Fruit fly (Drosophila melanogaster) Kc167 (cell line): ENCODE results near the gene Wwox.

ENCODE experiments used
- Myc ChIP-seq: fragments of >200 bp; optimal IDR thresholded peaks from 2 replicates; lab custom pipeline; 2017; ENCODE audit warnings: missing external identifiers
- Sin3A ChIP-seq: fragments of >200 bp; optimal IDR thresholded peaks from 2 replicates; lab custom pipeline; 2018; ENCODE audit warnings: missing external identifiers
- h ChIP-seq: fragments of >200 bp; optimal IDR thresholded peaks from 3 replicates; lab custom pipeline; 2018; ENCODE audit warnings: missing external identifiers
- insv ChIP-seq: fragments of >200 bp; optimal IDR thresholded peaks from 3 replicates; lab custom pipeline; 2018; ENCODE audit warnings: missing external identifiers
- psq ChIP-seq: fragments of >200 bp; optimal IDR thresholded peaks from 2 replicates; lab custom pipeline; 2017; ENCODE audit warnings: missing external identifiers
- ttk ChIP-seq: sonication (Bioruptor generic); optimal IDR thresholded peaks from 2 replicates; lab custom pipeline; 2017; ENCODE audit warnings: missing external identifiers

Gene Wwox

DNA sequence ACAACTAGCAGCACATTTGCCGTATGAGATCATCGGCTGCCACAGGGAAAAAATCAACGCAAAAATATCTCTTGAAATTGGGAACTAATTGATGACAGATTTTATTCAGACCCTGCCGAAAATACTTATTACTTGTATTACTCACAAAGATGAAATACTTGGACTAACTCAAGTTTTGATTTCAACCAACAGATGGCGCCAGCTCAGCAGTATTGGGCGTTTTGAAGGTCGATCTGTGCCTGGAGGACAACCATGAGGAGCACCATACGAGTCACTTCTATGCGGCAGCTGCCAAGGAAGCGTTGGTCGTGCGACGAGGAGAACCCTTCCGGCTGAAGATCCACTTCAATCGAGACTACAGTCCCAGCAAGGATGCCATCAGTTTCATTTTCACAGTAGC lies 20.2 kb upstream of the Wwox start:
- TF ChIP-seq Sin3A (lab: Kevin White, UChicago) (no peak), insv (lab: Kevin White, UChicago) (no peak), h (lab: Kevin White, UChicago) (no peak)

DNA sequence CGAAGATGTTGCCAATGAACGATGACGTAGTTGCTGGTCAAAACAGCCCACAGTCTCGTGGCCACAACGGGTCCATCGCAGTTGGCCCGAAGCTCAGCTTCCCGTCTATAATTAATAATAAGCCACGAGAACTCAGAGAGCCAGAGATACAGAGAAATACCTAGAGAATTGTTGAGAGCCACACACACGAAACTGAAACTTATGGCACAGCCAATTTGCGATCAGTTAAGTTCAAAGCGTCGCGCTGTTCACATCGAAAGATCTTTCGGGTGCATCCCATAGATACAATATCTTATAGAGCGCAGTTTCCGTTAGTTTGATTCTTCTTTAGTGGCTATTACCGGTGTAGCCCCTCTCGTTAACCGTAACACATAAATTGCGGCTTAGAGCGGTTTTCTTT lies 8.5 kb upstream of the Wwox start:
- TF ChIP-seq h (lab: Kevin White, UChicago) (no peak), insv (lab: Kevin White, UChicago) (no peak), ttk (lab: Kevin White, UChicago) (no peak), psq (no peak), Sin3A (lab: Kevin White, UChicago) (no peak), Myc (no peak)

DNA sequence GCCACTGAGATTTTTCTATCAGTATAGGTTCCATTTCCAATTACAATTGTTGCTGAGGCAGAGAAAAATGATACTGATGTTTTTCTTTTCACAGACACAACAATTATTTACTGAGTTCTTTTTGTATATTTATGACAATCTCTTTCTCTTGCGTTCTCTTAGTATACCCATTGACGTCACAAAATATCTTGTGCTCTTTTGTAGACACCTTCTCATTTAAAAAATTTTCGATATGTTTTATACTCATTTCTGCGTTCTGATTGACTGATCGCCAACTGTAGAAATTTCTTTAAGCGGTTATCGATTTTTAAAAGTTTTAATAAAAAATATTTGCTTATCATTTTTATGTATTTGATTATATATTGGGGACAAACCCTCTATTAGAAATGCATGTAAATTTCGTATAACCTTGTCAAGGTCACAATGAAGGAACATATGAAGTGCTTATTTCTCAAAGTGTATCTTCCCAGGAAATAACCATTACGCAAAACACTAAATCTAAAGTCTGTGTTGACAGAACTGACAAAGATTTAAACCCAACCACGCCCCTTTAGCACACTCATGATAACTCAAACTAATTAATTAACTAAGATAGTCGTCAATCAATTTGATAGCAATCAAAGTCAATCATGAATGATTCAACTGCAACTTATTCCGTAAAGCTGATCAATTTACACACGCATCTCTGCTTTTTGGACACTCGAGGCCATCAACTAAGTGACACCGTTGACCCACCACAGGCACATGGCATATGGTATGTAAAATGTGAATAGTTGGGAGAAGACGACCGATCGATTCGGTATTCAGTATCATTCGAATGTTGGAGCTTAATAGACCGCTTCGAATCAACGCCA lies 6.7 kb upstream of the Wwox start, which contains the start of the genes Glyat and Tg:
TSS of gene Glyat (minus strand) at position 51 of the 854 bp plus-strand sequence.
TSS of gene Tg (plus strand) at position 804 of the 854 bp plus-strand sequence.
- TF ChIP-seq psq (no peak), h (lab: Kevin White, UChicago) (no peak), Sin3A (lab: Kevin White, UChicago) (no peak), ttk (lab: Kevin White, UChicago) (no peak), insv (lab: Kevin White, UChicago) (no peak), Myc (no peak)

DNA sequence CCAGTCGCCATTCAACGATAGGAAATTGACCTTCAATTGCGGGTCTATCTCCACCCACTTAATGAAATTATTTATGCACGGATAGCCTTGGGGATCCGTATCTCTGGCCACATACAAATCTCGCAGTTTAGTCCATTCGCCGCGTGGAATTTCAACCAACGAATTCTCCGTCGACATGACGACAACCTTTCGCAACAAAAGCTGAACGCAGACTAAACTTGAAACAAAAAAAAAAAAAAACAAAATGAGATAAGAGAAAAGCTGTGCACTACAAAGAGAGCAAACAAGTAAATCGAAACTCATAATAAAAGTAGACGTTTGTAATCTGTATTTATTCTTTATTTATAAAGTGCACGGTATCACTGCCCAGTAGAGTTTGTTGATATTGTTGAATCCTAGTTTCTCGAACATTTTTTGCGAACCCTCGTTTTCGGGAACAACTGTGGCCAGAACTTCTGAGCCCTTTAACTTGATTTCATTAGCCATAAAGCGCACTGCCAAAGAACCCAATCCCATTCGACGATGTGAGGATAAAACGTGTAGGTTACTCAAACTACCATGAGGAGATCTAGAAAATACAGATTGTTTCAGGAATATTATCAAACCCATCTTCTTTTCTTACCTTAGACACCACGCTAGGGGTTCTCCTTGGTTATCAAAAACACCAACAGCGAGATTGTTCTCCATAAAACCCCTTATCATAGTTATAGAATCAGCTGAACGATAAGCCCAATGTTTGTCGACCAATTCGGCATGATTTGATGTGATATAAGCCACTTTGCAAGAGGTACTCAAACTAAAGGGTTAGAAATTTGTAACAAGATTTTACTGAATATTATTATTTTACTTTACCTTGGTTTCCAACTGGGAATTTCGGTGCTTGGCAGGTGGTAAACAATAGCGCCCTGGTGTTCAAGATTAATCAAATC lies 5.5 kb upstream of the Wwox start, which contains the start of gene CG12560:
TSS of gene CG12560 (minus strand) at position 195 of the 929 bp plus-strand sequence.
- no peak for TF ChIP-seq psq
- TF ChIP-seq insv (lab: Kevin White, UChicago) = no peak
- TF ChIP-seq Sin3A (lab: Kevin White, UChicago) = no peak
- TF ChIP-seq Myc = no peak
- no peak for TF ChIP-seq ttk (lab: Kevin White, UChicago)
- no peak for TF ChIP-seq h (lab: Kevin White, UChicago)

DNA sequence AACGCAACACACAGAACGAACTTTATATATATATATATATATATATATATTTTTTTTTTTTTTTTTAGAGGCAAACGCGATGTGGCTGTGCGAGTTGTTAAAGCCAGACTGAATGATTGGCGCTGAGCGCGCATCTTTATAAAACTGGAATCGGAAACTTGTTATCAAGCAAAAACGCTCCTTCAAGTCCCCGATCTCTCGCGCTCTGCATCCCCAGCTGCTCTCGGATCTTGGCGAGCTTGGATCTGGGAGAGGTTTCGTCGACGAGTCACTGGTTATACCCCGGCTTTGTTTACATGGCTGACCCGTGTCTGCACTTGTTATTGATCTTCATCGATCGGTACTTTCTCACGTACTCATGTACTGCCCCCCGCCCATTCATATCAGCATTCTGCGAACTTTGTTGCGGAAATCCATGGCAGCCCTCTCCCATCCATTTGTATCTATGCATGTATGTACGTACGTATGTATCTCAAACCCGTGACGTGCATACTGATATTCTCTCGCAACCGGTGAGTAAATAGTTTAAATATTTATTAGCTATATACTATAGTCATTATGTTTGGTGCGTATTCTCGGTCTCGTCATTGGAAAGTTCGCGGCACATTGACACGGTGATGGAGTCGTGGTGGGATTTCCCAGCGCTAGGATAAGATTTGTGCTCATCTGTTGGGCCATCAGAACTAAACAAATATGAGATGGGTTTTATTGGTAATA lies 3.2 kb upstream of the Wwox start, which contains the start of gene Spn28Dc:
TSS of gene Spn28Dc (minus strand) at position 51 of the 717 bp plus-strand sequence.
- TF ChIP-seq Sin3A (lab: Kevin White, UChicago) (no peak), Myc (no peak), insv (lab: Kevin White, UChicago) (no peak), ttk (lab: Kevin White, UChicago) (no peak), h (lab: Kevin White, UChicago) (no peak), psq (no peak)

DNA sequence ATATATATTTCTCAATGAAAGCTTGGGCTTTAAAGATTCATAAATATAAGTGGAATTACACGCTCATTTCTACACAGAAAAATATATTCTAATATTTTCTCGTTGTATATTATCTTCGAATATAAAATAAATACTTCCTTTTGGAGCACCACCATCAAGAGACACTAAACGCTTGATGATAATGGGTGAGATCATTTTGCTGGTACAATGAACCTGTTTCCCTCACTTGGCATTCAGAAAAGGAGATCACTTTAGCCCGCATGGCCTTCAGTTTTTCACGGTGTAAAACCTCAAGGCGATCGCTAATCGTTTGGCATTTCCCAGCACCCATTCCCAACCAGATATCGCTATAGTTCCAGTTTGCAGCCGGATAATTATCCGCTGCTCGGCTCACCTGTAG lies 2.0 kb upstream of the Wwox start:
- TF ChIP-seq h (lab: Kevin White, UChicago) = no peak
- TF ChIP-seq insv (lab: Kevin White, UChicago) = no peak
- TF ChIP-seq psq = no peak
- no peak for TF ChIP-seq Sin3A (lab: Kevin White, UChicago)
- TF ChIP-seq Myc = no peak
- TF ChIP-seq ttk (lab: Kevin White, UChicago) = no peak

DNA sequence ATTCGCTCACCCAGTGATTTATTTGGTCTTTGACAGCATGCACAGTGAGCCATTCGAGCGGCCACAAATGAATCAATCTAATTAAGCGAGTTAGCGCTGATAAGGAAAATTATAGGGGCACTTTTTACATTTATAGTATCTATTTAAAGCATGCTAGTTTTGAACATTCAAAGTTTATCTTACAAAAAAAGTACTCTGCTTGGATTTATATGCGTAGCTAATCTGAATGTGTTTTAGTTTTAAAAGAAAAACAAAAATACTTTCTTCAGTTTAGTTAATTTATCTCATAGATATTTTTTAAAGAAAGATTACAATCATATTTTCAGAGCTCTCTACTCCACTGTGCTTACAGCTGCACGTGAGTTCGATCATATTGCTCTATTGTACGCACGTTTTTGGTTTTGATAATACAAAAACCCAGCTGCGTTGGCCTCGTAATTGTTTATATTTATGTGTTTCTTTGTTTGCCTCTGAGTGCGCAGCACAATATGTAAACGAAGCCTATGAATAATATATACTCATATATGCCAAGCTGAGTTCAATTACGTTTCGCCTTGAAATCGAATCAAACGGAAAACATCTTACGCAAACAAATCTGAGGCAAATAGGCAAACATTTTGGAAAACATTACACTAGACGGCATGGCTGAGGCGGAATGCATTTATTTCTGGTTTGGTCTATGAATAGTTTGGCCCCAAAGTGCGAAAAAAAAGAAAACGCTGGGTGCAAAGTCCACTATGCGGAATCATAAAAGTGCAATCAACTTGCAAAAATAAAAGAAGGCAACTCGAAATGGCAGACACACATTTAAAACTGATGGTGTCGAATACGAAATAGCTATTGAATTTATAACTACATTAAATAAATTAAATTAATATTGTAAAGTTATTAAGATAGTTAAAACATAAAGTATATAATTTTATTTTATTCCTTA lies 2.1 kb downstream of the Wwox start:
- TF ChIP-seq insv (lab: Kevin White, UChicago) (no peak), Sin3A (lab: Kevin White, UChicago) (no peak), ttk (lab: Kevin White, UChicago) (no peak), Myc (no peak), psq (no peak), h (lab: Kevin White, UChicago) (no peak)

DNA sequence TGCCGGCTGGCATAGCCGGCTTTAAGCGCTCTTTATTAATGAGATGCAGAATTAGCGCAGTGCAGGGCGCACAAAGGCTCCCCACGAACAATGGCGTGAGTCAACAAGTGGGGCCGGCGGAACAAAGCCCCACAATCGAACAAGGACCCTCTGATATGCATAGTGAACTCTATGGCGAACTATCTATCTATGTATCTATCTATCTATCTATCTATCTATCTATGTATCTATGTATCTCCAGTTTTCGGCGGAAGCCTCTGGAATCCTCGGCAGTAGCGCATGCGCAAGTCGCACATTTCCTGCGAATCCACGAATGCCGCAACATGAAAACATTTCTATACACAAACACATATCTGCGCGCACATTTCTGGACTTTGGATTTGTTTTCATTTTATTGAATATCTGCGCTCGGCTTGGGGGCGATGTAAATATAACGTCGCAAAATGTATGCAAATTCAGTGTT lies 3.5 kb downstream of the Wwox start:
- TF ChIP-seq h (lab: Kevin White, UChicago) = no peak
- TF ChIP-seq insv (lab: Kevin White, UChicago) = no peak
- TF ChIP-seq ttk (lab: Kevin White, UChicago) = no peak
- TF ChIP-seq Myc = no peak
- TF ChIP-seq Sin3A (lab: Kevin White, UChicago) = no peak
- TF ChIP-seq psq = no peak

DNA sequence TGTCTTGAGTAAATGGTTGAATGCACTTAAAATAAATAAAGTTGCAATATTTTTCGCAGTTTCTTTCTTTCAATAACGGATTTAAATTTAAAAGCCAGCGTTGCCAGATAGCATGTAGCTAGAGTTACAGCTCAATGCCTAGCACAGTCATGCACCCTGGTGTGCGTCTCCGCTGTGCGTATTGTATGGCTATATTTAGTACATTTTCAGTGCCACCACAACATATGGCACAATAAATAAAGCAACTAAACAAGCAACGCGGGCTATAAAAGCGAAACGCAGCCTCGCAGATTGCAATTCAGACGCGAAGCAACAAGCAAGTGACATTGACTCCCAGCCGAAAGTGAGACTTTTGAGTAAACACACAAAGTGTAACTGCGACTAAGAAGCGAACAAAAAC lies 5.4 kb downstream of the Wwox start, which contains the start of gene Sirup:
TSS of gene Sirup (plus strand) at position 215 of the 400 bp plus-strand sequence.
- no peak for TF ChIP-seq h (lab: Kevin White, UChicago)
- no peak for TF ChIP-seq insv (lab: Kevin White, UChicago)
- TF ChIP-seq ttk (lab: Kevin White, UChicago) = no peak
- no peak for TF ChIP-seq Myc
- TF ChIP-seq Sin3A (lab: Kevin White, UChicago) = no peak
- no peak for TF ChIP-seq psq

DNA sequence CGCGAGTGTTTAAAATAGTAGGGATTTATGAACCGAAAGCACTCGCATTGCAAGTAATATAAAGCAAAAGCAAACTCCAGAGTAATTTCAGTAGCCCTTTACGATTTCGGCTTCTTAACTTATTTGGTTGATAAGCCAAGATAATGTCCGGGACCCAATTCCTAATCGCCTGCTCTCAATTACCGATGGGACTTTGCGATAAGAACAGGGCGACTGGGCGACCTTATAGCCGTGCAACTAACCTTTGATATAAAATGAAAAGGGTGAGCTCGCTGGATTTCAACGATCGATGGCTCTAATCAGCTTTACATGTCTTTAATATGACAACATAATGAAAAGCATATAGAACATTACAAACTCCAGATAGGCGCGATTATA lies 6.0 kb downstream of the Wwox start, which contains the start of gene CG7227:
TSS of gene CG7227 (minus strand) at position 72 of the 378 bp plus-strand sequence.
- TF ChIP-seq Myc = no peak
- TF ChIP-seq insv (lab: Kevin White, UChicago) = no peak
- TF ChIP-seq h (lab: Kevin White, UChicago) = no peak
- TF ChIP-seq psq = no peak
